Fruit fly (Drosophila melanogaster) whole organism, embryonic: Measurements from ENCODE around the gene CG15602.

ENCODE experiments used
- CG18764 ChIP-seq: fragments of 200-800 bp; sonication (Bioruptor generic); optimal IDR thresholded peaks from 3 replicates; lab custom pipeline; 2016; ENCODE audit warnings: missing biosample characterization, missing genetic modification characterization
- CG8765 ChIP-seq: fragments of 200-800 bp; sonication (Bioruptor generic); IDR thresholded peaks from 2 replicates; pipeline ENCODE4 v1.3.6; 2022; ENCODE audit warnings: missing biosample characterization, missing genetic modification characterization
- Mad ChIP-seq: fragments of 200-800 bp; sonication (Bioruptor generic); optimal IDR thresholded peaks from 2 replicates; lab custom pipeline; 2016; ENCODE audit warnings: missing biosample characterization, missing genetic modification characterization
- prd ChIP-seq, 3 experiments: fragments of >200 bp in 2 of 3; fragments of 200-800 bp in 1 of 3; sonication (Bioruptor generic) in 1 of 3; optimal IDR thresholded peaks in 2 of 3; IDR thresholded peaks in 1 of 3; 2 replicates in 2 of 3; 3 replicates in 1 of 3; pipeline versions ENCODE4 v1.3.6 to Lab custom; 2017 to 2022; ENCODE audit warnings: missing biosample characterization in 1 of 3, missing genetic modification characterization in 1 of 3

DNA sequence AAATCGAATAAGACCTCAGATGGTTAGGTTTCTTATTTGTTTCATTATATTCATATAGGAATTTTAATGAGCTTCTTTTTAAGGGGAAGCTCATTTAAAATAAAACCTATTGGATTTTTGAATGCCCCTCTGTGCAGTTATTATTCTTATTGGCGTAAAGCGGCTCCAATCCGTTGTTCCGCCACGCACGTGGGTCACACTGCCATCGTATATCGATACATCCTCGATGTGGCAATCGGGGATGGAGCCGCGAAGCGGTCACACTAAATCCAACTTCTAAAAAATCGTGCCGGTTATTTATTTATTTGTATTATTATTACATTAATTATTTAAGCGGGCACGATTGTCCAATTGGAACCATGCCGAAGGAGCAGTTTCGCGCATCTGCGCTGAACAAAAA, 36.5 kb upstream of the CG15602 start, which contains the start of gene Polr3A:
- TF ChIP-seq Mad (GFP tag; lab: Kevin White, UChicago) (no peak), CG8765 (no peak), prd (optimal IDR thresholded peaks at IDR 0.05; lab: Kevin White, UChicago) (no peak), prd (GFP tag; IDR thresholded peaks at IDR 0.05; lab: Robert Waterston, UW) (no peak), CG18764 (GFP tag; lab: Kevin White, UChicago) (no peak)
